Fruit fly (Drosophila melanogaster) whole organism, embryonic: ENCODE data around the gene CG34244.
A peak's percentile ranks its signal among the peaks of the same experiment; 100 is the strongest.

Experiments
- Aef1 ChIP-seq: fragments of 200-800 bp; sonication (Bioruptor generic); IDR thresholded peaks from 3 replicates; pipeline ENCODE4 v1.3.6; 2022; ENCODE audit warnings: missing biosample characterization, missing genetic modification characterization
- Atf-2 ChIP-seq: fragments of 200-800 bp; sonication (Bioruptor generic); optimal IDR thresholded peaks from 2 replicates; lab custom pipeline; 2016; ENCODE audit warnings: missing biosample characterization, missing genetic modification characterization
- B-H2 ChIP-seq: fragments of 200-800 bp; sonication (Bioruptor generic); optimal IDR thresholded peaks from 2 replicates; lab custom pipeline; 2018; ENCODE audit warnings: missing biosample characterization, mild to moderate bottlenecking, missing genetic modification characterization
- C15 ChIP-seq: fragments of 200-800 bp; sonication (Bioruptor generic); IDR thresholded peaks from 3 replicates; pipeline ENCODE4 v1.3.6; 2022; ENCODE audit warnings: missing biosample characterization, missing genetic modification characterization
- CG10654 ChIP-seq: fragments of 200-800 bp; sonication (Bioruptor generic); optimal IDR thresholded peaks from 2 replicates; lab custom pipeline; 2016; ENCODE audit warnings: missing biosample characterization, missing genetic modification characterization
- CG11085 ChIP-seq: fragments of 200-800 bp; sonication (Bioruptor generic); IDR thresholded peaks from 2 replicates; pipeline ENCODE4 v1.3.6; 2022; ENCODE audit warnings: missing biosample characterization, missing genetic modification characterization
- CG11398 ChIP-seq: fragments of 200-800 bp; sonication (Bioruptor generic); optimal IDR thresholded peaks from 2 replicates; lab custom pipeline; 2016; ENCODE audit warnings: missing biosample characterization, missing genetic modification characterization
- CG11456 ChIP-seq: fragments of 200-800 bp; sonication (Bioruptor generic); IDR thresholded peaks from 3 replicates; pipeline ENCODE4 v1.3.6; 2022; ENCODE audit warnings: missing biosample characterization, missing genetic modification characterization
- CG13296 ChIP-seq: fragments of 200-800 bp; sonication (Bioruptor generic); optimal IDR thresholded peaks from 3 replicates; lab custom pipeline; 2018; ENCODE audit warnings: missing biosample characterization, mild to moderate bottlenecking, missing genetic modification characterization
- CG15011 ChIP-seq: fragments of 200-800 bp; sonication (Bioruptor generic); optimal IDR thresholded peaks from 3 replicates; lab custom pipeline; 2018; ENCODE audit warnings: missing biosample characterization, mild to moderate bottlenecking, missing genetic modification characterization
- CG17829 ChIP-seq: fragments of 200-800 bp; optimal IDR thresholded peaks from 2 replicates; lab custom pipeline; 2019; ENCODE audit warnings: missing biosample characterization, mild to moderate bottlenecking, missing genetic modification characterization, moderate library complexity
- CG1792 ChIP-seq: fragments of 200-800 bp; sonication (Bioruptor generic); optimal IDR thresholded peaks from 2 replicates; lab custom pipeline; 2016; ENCODE audit warnings: missing biosample characterization, missing genetic modification characterization
- CG18619 ChIP-seq: fragments of 200-800 bp; sonication (Bioruptor generic); optimal IDR thresholded peaks from 3 replicates; lab custom pipeline; 2017; ENCODE audit warnings: missing biosample characterization, mild to moderate bottlenecking, missing genetic modification characterization
- CG2202 ChIP-seq: fragments of 200-800 bp; sonication (Bioruptor generic); optimal IDR thresholded peaks from 2 replicates; lab custom pipeline; 2018; ENCODE audit warnings: missing biosample characterization, mild to moderate bottlenecking, missing genetic modification characterization
- CG31224 ChIP-seq: fragments of 200-800 bp; sonication (Bioruptor generic); IDR thresholded peaks from 2 replicates; pipeline ENCODE4 v1.3.6; 2022; ENCODE audit warnings: missing biosample characterization, missing genetic modification characterization
- CG31441 ChIP-seq: fragments of 200-800 bp; sonication (Bioruptor generic); IDR thresholded peaks from 2 replicates; pipeline ENCODE4 v1.3.6; 2022; ENCODE audit warnings: missing biosample characterization, missing genetic modification characterization
- CG32532 ChIP-seq: fragments of 200-800 bp; sonication (Bioruptor generic); IDR thresholded peaks from 2 replicates; pipeline ENCODE4 v1.3.6; 2022; ENCODE audit warnings: missing biosample characterization, missing genetic modification characterization
- CG4282 ChIP-seq: fragments of 200-800 bp; sonication (Bioruptor generic); optimal IDR thresholded peaks from 2 replicates; lab custom pipeline; 2016; ENCODE audit warnings: missing biosample characterization, missing genetic modification characterization
- CG4328 ChIP-seq: fragments of 200-800 bp; sonication (Bioruptor generic); optimal IDR thresholded peaks from 3 replicates; lab custom pipeline; 2017; ENCODE audit warnings: missing biosample characterization, missing genetic modification reagents, missing genetic modification characterization
- CG6654 ChIP-seq: fragments of 200-800 bp; sonication (Bioruptor generic); optimal IDR thresholded peaks from 2 replicates; lab custom pipeline; 2017; ENCODE audit warnings: missing biosample characterization, mild to moderate bottlenecking, missing genetic modification characterization
- CG8359 ChIP-seq: fragments of 200-800 bp; sonication (Bioruptor generic); optimal IDR thresholded peaks from 2 replicates; lab custom pipeline; 2017; ENCODE audit warnings: missing biosample characterization, mild to moderate bottlenecking, missing genetic modification characterization, borderline replicate concordance
- D ChIP-seq, 2 experiments: fragments of 200-800 bp in 1 of 2; fragments of >200 bp in 1 of 2; sonication (Bioruptor generic) in 1 of 2; optimal IDR thresholded peaks; 2 replicates in 1 of 2; 3 replicates in 1 of 2; lab custom pipeline; 2017; ENCODE audit warnings: mild to moderate bottlenecking in 1 of 2, missing biosample characterization in 1 of 2, missing genetic modification characterization in 1 of 2, missing genetic modification reagents in 1 of 2
- Dref ChIP-seq: fragments of 200-800 bp; sonication (Bioruptor generic); IDR thresholded peaks from 2 replicates; pipeline ENCODE4 v1.3.6; 2022; ENCODE audit warnings: missing biosample characterization, missing genetic modification characterization
- Drgx ChIP-seq: fragments of 200-800 bp; sonication (Bioruptor generic); IDR thresholded peaks from 2 replicates; pipeline ENCODE4 v1.3.6; 2022; ENCODE audit warnings: missing biosample characterization, missing genetic modification characterization
- Lhr ChIP-seq: fragments of 200-800 bp; sonication (Bioruptor generic); optimal IDR thresholded peaks from 3 replicates; lab custom pipeline; 2017; ENCODE audit warnings: mild to moderate bottlenecking, missing biosample characterization, missing genetic modification reagents, missing genetic modification characterization
- NC2β ChIP-seq: fragments of 200-800 bp; sonication (Bioruptor generic); optimal IDR thresholded peaks from 2 replicates; lab custom pipeline; 2016; ENCODE audit warnings: missing biosample characterization, missing genetic modification characterization
- NK7.1 ChIP-seq: fragments of 200-800 bp; sonication (Bioruptor generic); optimal IDR thresholded peaks from 3 replicates; lab custom pipeline; 2016; ENCODE audit warnings: missing biosample characterization, missing genetic modification characterization
- Nf-YB ChIP-seq: fragments of 200-800 bp; sonication (Bioruptor generic); optimal IDR thresholded peaks from 3 replicates; lab custom pipeline; 2019; ENCODE audit warnings: missing biosample characterization, mild to moderate bottlenecking, missing genetic modification characterization, moderate library complexity
- Sin3A ChIP-seq: fragments of >200 bp; optimal IDR thresholded peaks from 2 replicates; lab custom pipeline; 2018
- Tbp ChIP-seq: fragments of >200 bp; optimal IDR thresholded peaks from 2 replicates; lab custom pipeline; 2018; ENCODE audit warnings: missing biosample characterization, missing genetic modification characterization
- bsh ChIP-seq, 2 experiments: fragments of 200-800 bp; sonication (Bioruptor generic); optimal IDR thresholded peaks; 2 replicates each; lab custom pipeline; 2017 to 2018; ENCODE audit warnings: mild to moderate bottlenecking in 2 of 2, missing biosample characterization in 2 of 2, missing genetic modification characterization in 2 of 2, moderate library complexity in 1 of 2
- eyg ChIP-seq: fragments of 200-800 bp; sonication (Bioruptor generic); optimal IDR thresholded peaks from 3 replicates; lab custom pipeline; 2016; ENCODE audit warnings: missing biosample characterization, missing genetic modification characterization
- fd102C ChIP-seq: fragments of 200-800 bp; sonication (Bioruptor generic); optimal IDR thresholded peaks from 2 replicates; lab custom pipeline; 2018; ENCODE audit warnings: missing biosample characterization, mild to moderate bottlenecking, missing genetic modification characterization, moderate library complexity
- fd64A ChIP-seq: fragments of 200-800 bp; sonication (Bioruptor generic); optimal IDR thresholded peaks from 3 replicates; lab custom pipeline; 2018; ENCODE audit warnings: missing biosample characterization, mild to moderate bottlenecking, missing genetic modification characterization
- kah ChIP-seq: fragments of 200-800 bp; sonication (Bioruptor generic); optimal IDR thresholded peaks from 2 replicates; lab custom pipeline; 2018; ENCODE audit warnings: missing biosample characterization, mild to moderate bottlenecking, missing genetic modification characterization
- onecut ChIP-seq: fragments of 200-800 bp; sonication (Bioruptor generic); IDR thresholded peaks from 2 replicates; pipeline ENCODE4 v1.3.6; 2022; ENCODE audit warnings: missing biosample characterization, missing genetic modification characterization
- p53 ChIP-seq: fragments of 200-800 bp; sonication (Bioruptor generic); optimal IDR thresholded peaks from 2 replicates; lab custom pipeline; 2016; ENCODE audit warnings: missing biosample characterization, missing genetic modification characterization
- pnt ChIP-seq: fragments of 200-800 bp; sonication (Bioruptor generic); optimal IDR thresholded peaks from 3 replicates; lab custom pipeline; 2016; ENCODE audit warnings: missing biosample characterization, missing genetic modification characterization
- slou ChIP-seq: fragments of 200-800 bp; sonication (Bioruptor generic); optimal IDR thresholded peaks from 3 replicates; lab custom pipeline; 2016; ENCODE audit warnings: missing biosample characterization, missing genetic modification characterization
- tgo ChIP-seq: fragments of 200-800 bp; sonication (Bioruptor generic); IDR thresholded peaks from 3 replicates; pipeline ENCODE4 v1.3.6; 2022; ENCODE audit warnings: missing biosample characterization, missing genetic modification characterization
- ttk ChIP-seq: fragments of 200-800 bp; sonication (Bioruptor generic); IDR thresholded peaks from 2 replicates; pipeline ENCODE4 v2.1.2; 2022; ENCODE audit warnings: missing biosample characterization, missing genetic modification characterization
- usp ChIP-seq: fragments of >200 bp; optimal IDR thresholded peaks from 2 replicates; lab custom pipeline; 2017; ENCODE audit warnings: missing biosample characterization, missing genetic modification characterization
- vfl ChIP-seq: fragments of 200-800 bp; sonication (Bioruptor generic); optimal IDR thresholded peaks from 2 replicates; lab custom pipeline; 2016; ENCODE audit warnings: missing biosample characterization, missing genetic modification characterization
- vnd ChIP-seq: fragments of 200-800 bp; sonication (Bioruptor generic); IDR thresholded peaks from 3 replicates; pipeline ENCODE4 v1.3.6; 2022; ENCODE audit warnings: missing biosample characterization, missing genetic modification characterization; ENCODE audit not compliant: partially characterized antibody

The CG34244 gene

dm6 chr3L:14211616-14212015, 24.1 kb downstream of the CG34244 start (continued):
- no peak for TF ChIP-seq pnt (GFP tag; lab: Kevin White, UChicago)
- no peak for TF ChIP-seq CG17829 (tag; lab: Kevin White, UChicago)
- no peak for TF ChIP-seq Lhr
- TF ChIP-seq CG4282: no peak
- no peak for TF ChIP-seq fd102C (GFP tag; lab: Kevin White, UChicago)
- no peak for TF ChIP-seq tgo (GFP tag; lab: Robert Waterston, UW)
- TF ChIP-seq CG11456 (GFP tag; lab: Robert Waterston, UW): no peak
- TF ChIP-seq ttk (GFP tag; lab: Robert Waterston, UW): no peak
- peak; percentile 33 for TF ChIP-seq Nf-YB (GFP tag; lab: Kevin White, UChicago)
- TF ChIP-seq CG18619 (GFP tag; lab: Kevin White, UChicago): no peak
- no peak for TF ChIP-seq bsh (GFP tag; optimal IDR thresholded peaks at IDR 0.05; lab: Kevin White, UChicago)
- TF ChIP-seq Dref (GFP tag; lab: Robert Waterston, UW): no peak
- no peak for TF ChIP-seq CG31224 (GFP tag; lab: Robert Waterston, UW)
- no peak for TF ChIP-seq CG4328 (GFP tag; lab: Kevin White, UChicago)
- no peak for TF ChIP-seq B-H2 (GFP tag; lab: Kevin White, UChicago)
- TF ChIP-seq Atf-2 (GFP tag; lab: Kevin White, UChicago): no peak
- no peak for TF ChIP-seq onecut (GFP tag; lab: Robert Waterston, UW)
- TF ChIP-seq NC2β (GFP tag; lab: Kevin White, UChicago): no peak
- no peak for TF ChIP-seq Aef1 (GFP tag; lab: Robert Waterston, UW)
- no peak for TF ChIP-seq CG11398 (GFP tag; lab: Kevin White, UChicago)
- TF ChIP-seq CG13296 (GFP tag; lab: Kevin White, UChicago): no peak
- TF ChIP-seq Tbp (GFP tag; lab: Kevin White, UChicago): no peak
- no peak for TF ChIP-seq slou (GFP tag; lab: Kevin White, UChicago)
- TF ChIP-seq CG31441 (GFP tag; lab: Robert Waterston, UW): no peak
- TF ChIP-seq CG8359: no peak
- TF ChIP-seq D (optimal IDR thresholded peaks at IDR 0.05; lab: Kevin White, UChicago): peak; percentile 69
- TF ChIP-seq D (GFP tag; optimal IDR thresholded peaks at IDR 0.05; lab: Kevin White, UChicago): no peak
- TF ChIP-seq CG32532 (GFP tag; lab: Robert Waterston, UW): no peak

DNA sequence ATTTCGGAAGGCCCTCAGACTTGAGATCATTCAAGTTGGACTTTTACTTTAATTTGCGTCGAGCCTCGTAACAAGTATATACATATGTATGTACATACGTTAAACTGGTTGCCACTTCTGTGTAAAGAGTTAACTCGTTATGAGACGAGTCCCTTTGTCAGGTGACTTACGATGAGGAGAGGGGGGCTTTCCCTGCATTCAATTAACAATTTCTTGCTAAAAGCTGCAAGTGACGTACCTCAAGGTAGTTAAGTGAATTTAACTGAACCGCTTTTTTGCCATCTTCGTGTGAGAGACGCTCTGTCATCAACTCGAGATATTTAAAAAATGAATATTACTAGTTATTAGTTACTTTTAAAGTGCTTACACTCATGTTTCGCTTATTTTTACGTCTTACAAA, 26.8 kb downstream of the CG34244 start:
- TF ChIP-seq CG6654 (GFP tag; lab: Kevin White, UChicago) (no peak), CG15011 (no peak), CG1792 (no peak), NK7.1 (GFP tag; lab: Kevin White, UChicago) (no peak), Drgx (GFP tag; lab: Robert Waterston, UW) (no peak), kah (GFP tag; lab: Kevin White, UChicago) (no peak), Sin3A (lab: Kevin White, UChicago) (no peak), CG11085 (no peak), eyg (GFP tag; lab: Kevin White, UChicago) (no peak), CG17829 (tag; lab: Kevin White, UChicago) (no peak), fd64A (GFP tag; lab: Kevin White, UChicago) (no peak), C15 (GFP tag; lab: Robert Waterston, UW) (no peak), p53 (GFP tag; lab: Kevin White, UChicago) (no peak), usp (GFP tag; lab: Kevin White, UChicago) (no peak), CG10654 (no peak), CG2202 (tag; lab: Kevin White, UChicago) (no peak), vfl (GFP tag; lab: Kevin White, UChicago) (no peak), vnd (GFP tag; lab: Robert Waterston, UW) (no peak)
